Worm (Caenorhabditis elegans) whole organism, late embryonic: ENCODE measurements around the gene act-1.

Experiments used
- T23F11.4 ChIP-seq: fragments of 200-800 bp; sonication (Bioruptor generic); optimal IDR thresholded peaks from 2 replicates; lab custom pipeline; 2018; ENCODE audit warnings: mild to moderate bottlenecking, missing genetic modification characterization, missing compliant biosample characterization
- ahr-1 ChIP-seq: sonication (generic microtip); optimal IDR thresholded peaks from 2 replicates; lab custom pipeline; 2016; ENCODE audit warnings: missing genetic modification characterization, missing compliant biosample characterization
- ama-1 ChIP-seq: fragments of 150-350 bp; optimal IDR thresholded peaks from 2 replicates; lab custom pipeline; 2014
- ceh-18 ChIP-seq: sonication (generic microtip); optimal IDR thresholded peaks from 2 replicates; lab custom pipeline; 2016; ENCODE audit warnings: missing genetic modification characterization, missing compliant biosample characterization
- dve-1 ChIP-seq: sonication (generic microtip); optimal IDR thresholded peaks from 2 replicates; lab custom pipeline; 2017; ENCODE audit warnings: antibody characterized with exemption, mild to moderate bottlenecking, missing genetic modification characterization, missing compliant biosample characterization
- hlh-13 ChIP-seq: fragments of 200-800 bp; sonication (Bioruptor generic); optimal IDR thresholded peaks from 2 replicates; lab custom pipeline; 2018; ENCODE audit warnings: mild to moderate bottlenecking, missing genetic modification characterization, missing compliant biosample characterization
- lin-11 ChIP-seq: fragments of 200-800 bp; sonication (Bioruptor generic); optimal IDR thresholded peaks from 2 replicates; lab custom pipeline; 2018; ENCODE audit warnings: mild to moderate bottlenecking, missing genetic modification characterization, missing compliant biosample characterization
- tbx-2 ChIP-seq: sonication (generic microtip); optimal IDR thresholded peaks from 2 replicates; lab custom pipeline; 2016; ENCODE audit warnings: missing genetic modification characterization, missing compliant biosample characterization
- ttx-3 ChIP-seq: sonication (generic microtip); optimal IDR thresholded peaks from 2 replicates; lab custom pipeline; 2016; ENCODE audit warnings: missing genetic modification reagents, missing genetic modification characterization, missing compliant biosample characterization
- unc-42 ChIP-seq: sonication (generic microtip); optimal IDR thresholded peaks from 2 replicates; lab custom pipeline; 2016; ENCODE audit warnings: missing genotype, missing genetic modification characterization, missing compliant biosample characterization

The act-1 gene

ce11 chrV:11131801-11132200 is 50.9 kb downstream of the act-1 start:
- no peak for TF ChIP-seq ahr-1 (tag; lab: Kevin White, UChicago)
- no peak for TF ChIP-seq ama-1
- no peak for TF ChIP-seq lin-11 (tag; lab: Kevin White, UChicago)
- no peak for TF ChIP-seq tbx-2
- TF ChIP-seq unc-42 (tag; lab: Kevin White, UChicago), result no peak
- no peak for TF ChIP-seq dve-1 (tag; lab: Kevin White, UChicago)
- TF ChIP-seq ttx-3 (tag; lab: Kevin White, UChicago), result no peak
- TF ChIP-seq ceh-18 (tag; lab: Kevin White, UChicago), result no peak
- no peak for TF ChIP-seq hlh-13 (GFP tag; lab: Kevin White, UChicago)
- TF ChIP-seq T23F11.4, result no peak
